Fruit fly (Drosophila melanogaster) whole organism, prepupa: ENCODE data around the gene Klp64D.
A peak's percentile ranks its signal among the peaks of the same experiment; 100 is the strongest.

Source experiments
- OdsH ChIP-seq: fragments of 200-800 bp; sonication (Bioruptor generic); optimal IDR thresholded peaks from 3 replicates; lab custom pipeline; 2016; ENCODE audit warnings: missing biosample characterization, missing genetic modification characterization
- Sox14 ChIP-seq: fragments of 200-800 bp; sonication (Bioruptor generic); optimal IDR thresholded peaks from 3 replicates; lab custom pipeline; 2016; ENCODE audit warnings: missing biosample characterization, missing genetic modification characterization
- lz ChIP-seq: fragments of 200-800 bp; sonication (Bioruptor generic); optimal IDR thresholded peaks from 3 replicates; lab custom pipeline; 2016; ENCODE audit warnings: missing biosample characterization, missing genetic modification characterization
- spab ChIP-seq: fragments of 200-800 bp; sonication (Bioruptor generic); optimal IDR thresholded peaks from 2 replicates; lab custom pipeline; 2017; ENCODE audit warnings: missing biosample characterization, mild to moderate bottlenecking, missing genetic modification characterization, missing genetic modification reagents
- vri ChIP-seq: fragments of 200-800 bp; sonication (Bioruptor generic); optimal IDR thresholded peaks from 3 replicates; lab custom pipeline; 2016; ENCODE audit warnings: missing biosample characterization, mild to moderate bottlenecking, missing genetic modification characterization

- no peak for TF ChIP-seq lz
- TF ChIP-seq OdsH (GFP tag; lab: Kevin White, UChicago), result no peak
- TF ChIP-seq spab (GFP tag; lab: Kevin White, UChicago), result no peak
- no peak for TF ChIP-seq Sox14 (GFP tag; lab: Kevin White, UChicago)
- peak; percentile 91 for TF ChIP-seq vri (GFP tag; lab: Kevin White, UChicago)
Observed at dm6 chr3L:5360039-5360988, 1.1 kb upstream of the Klp64D start, which contains the start of gene Cyt-c1.
